Worm (Caenorhabditis elegans): ENCODE data around the gene Y71H2AM.20.

Gene Y71H2AM.20

DNA sequence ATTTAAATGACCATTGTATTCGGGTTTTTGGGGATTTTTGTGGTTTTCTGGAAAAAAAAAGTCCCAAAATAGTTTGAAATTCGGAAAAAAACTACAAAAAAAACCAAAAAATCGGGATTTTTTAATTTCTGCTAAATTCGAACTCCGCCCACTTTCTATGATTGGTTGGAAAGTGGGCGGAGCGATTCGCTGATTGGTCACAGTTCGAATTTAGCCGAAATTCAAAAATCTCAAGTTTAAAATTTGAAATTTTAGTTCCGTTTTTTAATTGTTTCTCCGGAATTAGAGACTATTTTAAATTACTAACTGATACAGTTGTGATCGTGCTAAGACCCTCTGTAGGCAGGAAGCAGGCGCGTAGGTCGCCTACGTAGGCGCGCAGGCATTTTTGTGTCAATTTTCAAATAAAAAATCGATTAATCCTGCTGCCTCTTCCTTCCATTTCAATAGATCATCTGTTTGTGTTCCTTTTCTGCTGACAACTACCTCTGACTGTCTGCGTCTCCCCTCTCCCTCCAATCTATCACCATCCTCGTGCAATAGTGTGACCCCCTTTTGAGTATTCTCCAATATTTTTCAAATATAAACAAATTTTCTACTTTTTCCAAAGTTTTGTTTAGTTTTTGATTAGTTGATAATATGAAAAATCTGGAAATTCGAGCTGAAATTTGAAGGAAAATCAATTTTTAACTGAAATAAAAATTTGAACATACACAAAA, 30.6 kb upstream of the Y71H2AM.20 start:
- TF ChIP-seq ceh-13 (GFP tag; optimal IDR thresholded peaks at IDR 0.05) (no peak), ceh-36 (tag; optimal IDR thresholded peaks at IDR 0.05) (no peak), tra-4 (tag; optimal IDR thresholded peaks at IDR 0.05) (no peak), aly-1 (tag; optimal IDR thresholded peaks at IDR 0.05) (no peak), tbx-37 (GFP tag; conservative IDR thresholded peaks at IDR 0.05) (no peak), ama-1 (optimal IDR thresholded peaks at IDR 0.05) (no peak), scrt-1 (GFP tag; IDR thresholded peaks at IDR 0.05) (no peak), F13C5.2 (tag; optimal IDR thresholded peaks at IDR 0.05) (no peak), tbx-11 (GFP tag; IDR thresholded peaks at IDR 0.05) (no peak), pes-1 (GFP tag; IDR thresholded peaks at IDR 0.05) (no peak), hmg-4 (GFP tag; optimal IDR thresholded peaks at IDR 0.05) (no peak), flt-1 (GFP tag; IDR thresholded peaks at IDR 0.05) (no peak), hmbx-1 (tag; optimal IDR thresholded peaks at IDR 0.05) (no peak), sea-1 (GFP tag; conservative IDR thresholded peaks at IDR 0.05) (no peak), hnd-1 (tag; optimal IDR thresholded peaks at IDR 0.05) (no peak), ets-7 (tag; optimal IDR thresholded peaks at IDR 0.05) (no peak), B0310.2 (tag; optimal IDR thresholded peaks at IDR 0.05) (no peak)

DNA sequence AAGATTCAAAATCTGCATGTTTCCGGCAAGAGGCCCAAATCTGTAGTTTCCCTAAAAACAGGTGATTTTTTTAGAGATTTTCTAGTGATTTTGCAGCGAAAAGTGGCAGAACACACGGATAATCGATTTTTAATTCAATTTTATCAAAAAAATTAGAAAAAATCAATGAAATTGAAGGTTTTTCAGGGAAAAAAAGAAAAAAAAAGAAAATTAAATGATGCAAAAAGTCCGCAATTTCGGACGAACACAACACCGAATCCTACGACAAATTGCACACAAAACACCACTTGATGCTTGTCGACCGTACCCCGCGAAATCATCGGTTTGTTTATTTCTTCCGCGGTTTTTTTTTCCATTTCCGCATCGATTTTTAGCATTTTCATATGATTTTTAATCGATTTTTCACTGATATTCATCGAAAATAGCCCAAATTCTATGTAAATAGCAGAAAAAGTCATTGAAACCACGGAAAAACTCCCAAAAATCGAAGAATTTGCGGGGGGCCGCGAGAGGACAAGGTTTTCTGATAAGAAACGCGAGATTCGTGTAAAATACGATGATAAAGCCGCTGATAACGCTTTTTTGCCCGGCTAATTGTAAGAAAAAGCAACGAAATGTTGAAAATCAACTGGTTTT, 29.3 kb upstream of the Y71H2AM.20 start, which contains the start of gene tufm-1:
TSS of gene tufm-1 (minus strand) at position 51 of the 636 bp plus-strand sequence.
- TF ChIP-seq B0310.2 (tag; optimal IDR thresholded peaks at IDR 0.05) (no peak), ceh-13 (GFP tag; optimal IDR thresholded peaks at IDR 0.05) (no peak), tra-4 (tag; optimal IDR thresholded peaks at IDR 0.05) (no peak), aly-1 (tag; optimal IDR thresholded peaks at IDR 0.05) (no peak), ets-7 (tag; optimal IDR thresholded peaks at IDR 0.05) (no peak), tbx-11 (GFP tag; IDR thresholded peaks at IDR 0.05) (no peak), F13C5.2 (tag; optimal IDR thresholded peaks at IDR 0.05) (no peak), hmbx-1 (tag; optimal IDR thresholded peaks at IDR 0.05) (no peak), pes-1 (GFP tag; IDR thresholded peaks at IDR 0.05) (no peak), hnd-1 (tag; optimal IDR thresholded peaks at IDR 0.05) (no peak), sea-1 (GFP tag; conservative IDR thresholded peaks at IDR 0.05) (no peak), ceh-36 (tag; optimal IDR thresholded peaks at IDR 0.05) (no peak), tbx-37 (GFP tag; conservative IDR thresholded peaks at IDR 0.05) (no peak), scrt-1 (GFP tag; IDR thresholded peaks at IDR 0.05) (no peak)

DNA sequence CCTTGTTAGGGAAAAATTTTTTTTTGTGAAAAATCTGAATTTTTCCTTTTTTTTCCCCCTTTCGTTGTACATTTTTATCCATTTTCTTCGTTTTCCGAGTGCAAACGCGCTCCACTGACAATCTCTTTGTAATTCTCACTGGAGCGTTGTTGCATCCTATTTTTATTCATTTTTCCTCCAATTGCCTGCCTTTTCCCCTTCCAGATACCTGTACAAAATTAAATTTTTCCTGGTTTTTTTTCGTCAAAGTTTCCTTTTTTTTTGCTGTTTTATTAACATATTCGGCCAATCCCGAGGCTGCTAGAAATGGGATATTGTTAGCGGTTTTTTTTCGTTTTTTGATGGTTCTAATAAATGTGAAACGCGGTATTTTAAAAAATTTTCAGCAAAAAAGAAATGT, 25.7 kb upstream of the Y71H2AM.20 start:
- TF ChIP-seq pes-1 (GFP tag; IDR thresholded peaks at IDR 0.05): 0 out of 2 replicates have a peak, but pooled peaks have one; percentile 9
- TF ChIP-seq ets-7 (tag; optimal IDR thresholded peaks at IDR 0.05): no peak
- peak; percentile 49; the same call in 1 of the 2 replicates for TF ChIP-seq sea-1 (GFP tag; conservative IDR thresholded peaks at IDR 0.05)
- no peak for TF ChIP-seq hmg-4 (GFP tag; optimal IDR thresholded peaks at IDR 0.05)
- TF ChIP-seq tbx-11 (GFP tag; IDR thresholded peaks at IDR 0.05): 0 out of 2 replicates have a peak, but pooled peaks have one; percentile 19

DNA sequence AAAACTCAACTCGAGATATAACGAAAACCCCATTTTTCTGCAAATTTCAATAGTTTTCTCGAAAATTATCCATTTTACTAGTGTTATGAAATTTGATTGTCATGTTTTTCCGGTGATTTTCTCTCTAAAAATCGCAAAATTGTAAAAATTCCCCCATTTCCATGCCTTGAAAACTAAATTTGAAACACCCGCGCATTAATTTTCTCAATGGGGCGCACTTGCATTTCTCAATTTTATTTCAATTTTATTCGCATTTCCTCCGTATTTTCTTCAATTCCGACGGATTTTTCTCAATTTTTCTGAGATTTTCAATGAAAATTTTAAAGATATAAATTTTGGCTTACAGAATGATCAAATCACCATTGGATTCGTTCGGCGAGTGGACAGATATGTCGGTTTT, 19.3 kb upstream of the Y71H2AM.20 start, which contains the start of gene Y71H2AM.3:
TSS of gene Y71H2AM.3 (plus strand) at position 347 of the 400 bp plus-strand sequence.
- TF ChIP-seq hnd-1 (tag; optimal IDR thresholded peaks at IDR 0.05) (no peak), F13C5.2 (tag; optimal IDR thresholded peaks at IDR 0.05) (peak; percentile 22)

DNA sequence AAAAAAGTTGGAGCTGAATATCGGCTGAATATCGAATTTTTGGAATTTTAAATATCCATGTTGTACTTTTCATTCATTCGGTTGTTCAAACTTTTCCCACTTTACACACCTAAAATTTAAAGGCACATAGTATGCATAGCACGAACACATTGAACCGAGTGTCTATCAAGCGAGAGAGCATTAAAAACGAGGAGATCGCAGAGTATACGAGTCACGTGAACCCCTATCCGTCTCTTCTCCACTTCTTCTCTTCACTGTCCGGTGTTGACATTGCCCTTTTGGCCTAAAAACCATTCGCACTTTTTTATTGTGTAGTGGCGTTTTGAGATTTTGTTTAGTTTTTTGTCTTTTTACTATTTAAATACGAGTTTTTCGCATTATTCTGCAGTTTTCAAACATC, 18.7 kb upstream of the Y71H2AM.20 start:
- TF ChIP-seq ama-1 (optimal IDR thresholded peaks at IDR 0.05): no peak
- TF ChIP-seq ceh-36 (tag; optimal IDR thresholded peaks at IDR 0.05): no peak
- TF ChIP-seq ceh-13 (GFP tag; optimal IDR thresholded peaks at IDR 0.05): no peak
- TF ChIP-seq B0310.2 (tag; optimal IDR thresholded peaks at IDR 0.05): no peak
- TF ChIP-seq tra-4 (tag; optimal IDR thresholded peaks at IDR 0.05): no peak
- TF ChIP-seq ets-7 (tag; optimal IDR thresholded peaks at IDR 0.05): no peak
- TF ChIP-seq pes-1 (GFP tag; IDR thresholded peaks at IDR 0.05): no peak
- no peak for TF ChIP-seq tbx-11 (GFP tag; IDR thresholded peaks at IDR 0.05)
- no peak for TF ChIP-seq hmbx-1 (tag; optimal IDR thresholded peaks at IDR 0.05)
- no peak for TF ChIP-seq flt-1 (GFP tag; IDR thresholded peaks at IDR 0.05)
- TF ChIP-seq sea-1 (GFP tag; conservative IDR thresholded peaks at IDR 0.05): no peak
- TF ChIP-seq F13C5.2 (tag; optimal IDR thresholded peaks at IDR 0.05): no peak

DNA sequence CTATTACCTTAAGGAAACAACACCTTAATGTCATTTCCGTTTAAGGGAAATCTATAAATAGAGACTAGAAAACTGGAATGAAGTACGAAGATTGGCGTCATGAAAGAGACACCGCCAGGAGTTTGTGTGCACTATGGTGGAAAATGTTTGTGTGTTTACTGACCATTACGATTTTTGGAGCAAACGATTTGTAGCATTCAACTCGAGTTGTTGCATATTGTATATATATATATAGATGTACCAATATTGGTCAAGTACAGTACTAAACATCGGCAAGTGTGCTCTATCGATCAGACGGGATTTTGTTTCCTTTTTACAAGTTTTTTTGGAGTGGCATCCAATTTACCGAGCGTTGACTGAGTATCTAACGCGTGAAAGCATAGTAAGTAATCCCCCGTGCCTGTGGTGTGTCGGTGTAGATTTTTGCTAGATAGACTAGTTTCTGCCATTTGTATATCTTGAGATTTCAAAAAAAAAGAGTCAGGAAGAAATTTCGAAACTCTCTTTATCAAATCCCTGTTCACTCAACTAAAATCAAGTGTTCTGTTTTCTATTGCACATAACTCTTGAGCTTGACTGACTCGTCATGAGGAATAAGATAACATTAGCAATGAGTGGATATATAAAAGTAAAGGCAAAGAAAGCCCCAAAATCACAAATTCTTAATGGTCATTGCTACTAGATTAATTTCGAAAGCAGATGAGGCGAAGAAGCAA, 16.2 kb upstream of the Y71H2AM.20 start, which contains the start of the genes twk-45 and Y71H2AM.25:
TSS of gene twk-45 (minus strand) at position 101 of the 716 bp plus-strand sequence.
TSS of gene Y71H2AM.25 (plus strand) at position 666 of the 716 bp plus-strand sequence.
- TF ChIP-seq scrt-1 (GFP tag; IDR thresholded peaks at IDR 0.05): no peak
- TF ChIP-seq pes-1 (GFP tag; IDR thresholded peaks at IDR 0.05): no peak
- TF ChIP-seq B0310.2 (tag; optimal IDR thresholded peaks at IDR 0.05): no peak
- TF ChIP-seq ceh-36 (tag; optimal IDR thresholded peaks at IDR 0.05): no peak
- TF ChIP-seq F13C5.2 (tag; optimal IDR thresholded peaks at IDR 0.05): no peak
- TF ChIP-seq aly-1 (tag; optimal IDR thresholded peaks at IDR 0.05): no peak
- TF ChIP-seq tbx-37 (GFP tag; conservative IDR thresholded peaks at IDR 0.05): no peak

DNA sequence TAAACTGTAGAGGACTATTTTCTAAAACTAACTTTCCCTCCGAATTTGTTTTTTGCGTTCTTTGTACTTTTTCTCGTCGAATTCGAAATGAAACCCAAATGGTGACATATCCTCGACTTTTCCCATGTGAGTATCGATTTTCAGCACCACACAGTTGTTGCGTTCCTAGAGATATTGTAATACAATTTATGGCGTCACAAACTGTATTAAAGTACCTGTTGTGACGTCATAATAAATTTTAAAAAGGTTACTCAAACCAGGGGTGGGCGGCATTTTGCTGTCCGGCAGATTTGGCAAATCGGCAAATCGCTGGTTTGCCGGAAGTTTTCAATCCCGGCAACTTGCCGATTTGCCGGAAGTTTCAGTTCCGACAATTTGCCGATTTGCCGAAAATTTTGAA, 15.0 kb upstream of the Y71H2AM.20 start:
- no peak for TF ChIP-seq ama-1 (optimal IDR thresholded peaks at IDR 0.05)
- no peak for TF ChIP-seq ceh-36 (tag; optimal IDR thresholded peaks at IDR 0.05)
- no peak for TF ChIP-seq pes-1 (GFP tag; IDR thresholded peaks at IDR 0.05)
- TF ChIP-seq ets-7 (tag; optimal IDR thresholded peaks at IDR 0.05): no peak
- no peak for TF ChIP-seq hnd-1 (tag; optimal IDR thresholded peaks at IDR 0.05)
- no peak for TF ChIP-seq sea-1 (GFP tag; conservative IDR thresholded peaks at IDR 0.05)
- no peak for TF ChIP-seq tra-4 (tag; optimal IDR thresholded peaks at IDR 0.05)
- no peak for TF ChIP-seq tbx-11 (GFP tag; IDR thresholded peaks at IDR 0.05)
- TF ChIP-seq F13C5.2 (tag; optimal IDR thresholded peaks at IDR 0.05): no peak
- no peak for TF ChIP-seq hmbx-1 (tag; optimal IDR thresholded peaks at IDR 0.05)
- no peak for TF ChIP-seq ceh-13 (GFP tag; optimal IDR thresholded peaks at IDR 0.05)
- no peak for TF ChIP-seq aly-1 (tag; optimal IDR thresholded peaks at IDR 0.05)
- no peak for TF ChIP-seq tbx-37 (GFP tag; conservative IDR thresholded peaks at IDR 0.05)
- no peak for TF ChIP-seq scrt-1 (GFP tag; IDR thresholded peaks at IDR 0.05)
- no peak for TF ChIP-seq flt-1 (GFP tag; IDR thresholded peaks at IDR 0.05)
- no peak for TF ChIP-seq B0310.2 (tag; optimal IDR thresholded peaks at IDR 0.05)
- TF ChIP-seq hmg-4 (GFP tag; optimal IDR thresholded peaks at IDR 0.05): no peak
